Worm (Caenorhabditis elegans) whole organism, young adult: ENCODE measurements around the gene oig-2.

Source experiments
- B0035.1 ChIP-seq: sonication (generic microtip); optimal IDR thresholded peaks from 2 replicates; lab custom pipeline; 2016; ENCODE audit warnings: missing genetic modification characterization, mild to moderate bottlenecking, missing compliant biosample characterization, missing genotype, missing genetic modification reagents
- B0336.3 ChIP-seq: fragments of 200-800 bp; sonication (Bioruptor generic); IDR thresholded peaks from 2 replicates; pipeline ENCODE4 v1.3.6; 2022; ENCODE audit warnings: missing genetic modification characterization, missing compliant biosample characterization
- F49E8.2 ChIP-seq: sonication (generic microtip); optimal IDR thresholded peaks from 3 replicates; lab custom pipeline; 2017; ENCODE audit warnings: missing genetic modification characterization, mild to moderate bottlenecking, missing compliant biosample characterization, antibody characterized with exemption, moderate library complexity; ENCODE audit not compliant: insufficient read depth
- F57C9.4 ChIP-seq: sonication (generic microtip); optimal IDR thresholded peaks from 2 replicates; lab custom pipeline; 2017; ENCODE audit warnings: mild to moderate bottlenecking, missing genetic modification characterization, missing compliant biosample characterization
- Y56A3A.18 ChIP-seq: fragments of 200-800 bp; sonication (Bioruptor generic); IDR thresholded peaks from 2 replicates; pipeline ENCODE4 v1.3.6; 2022; ENCODE audit warnings: missing genetic modification reagents, missing genetic modification characterization, missing compliant biosample characterization
- cebp-1 ChIP-seq, 2 experiments: fragments of 200-800 bp in 1 of 2; sonication (Bioruptor generic) in 1 of 2; sonication (generic microtip) in 1 of 2; IDR thresholded peaks in 1 of 2; optimal IDR thresholded peaks in 1 of 2; 2 replicates each; pipeline versions ENCODE4 v1.3.6 to Lab custom; 2017 to 2022; ENCODE audit warnings: missing compliant biosample characterization in 2 of 2, missing genetic modification characterization in 2 of 2, mild to moderate bottlenecking in 1 of 2, missing genetic modification reagents in 1 of 2, moderate library complexity in 1 of 2
- cebp-2 ChIP-seq: fragments of 200-800 bp; sonication (Bioruptor generic); IDR thresholded peaks from 2 replicates; pipeline ENCODE4 v1.3.6; 2022; ENCODE audit warnings: missing genetic modification characterization, missing compliant biosample characterization
- dpff-1 ChIP-seq: sonication (generic microtip); optimal IDR thresholded peaks from 2 replicates; lab custom pipeline; 2017; ENCODE audit warnings: mild to moderate bottlenecking, missing genetic modification characterization, missing compliant biosample characterization
- gei-17 ChIP-seq: fragments of 200-800 bp; sonication (Bioruptor generic); optimal IDR thresholded peaks from 2 replicates; lab custom pipeline; 2018; ENCODE audit warnings: mild to moderate bottlenecking, missing genetic modification characterization, missing compliant biosample characterization
- nhr-90 ChIP-seq: sonication (generic microtip); optimal IDR thresholded peaks from 2 replicates; lab custom pipeline; 2016; ENCODE audit warnings: missing genotype, mild to moderate bottlenecking, missing genetic modification characterization, missing compliant biosample characterization
- pbrm-1 ChIP-seq: fragments of 200-800 bp; sonication (Bioruptor generic); IDR thresholded peaks from 2 replicates; pipeline ENCODE4 v1.3.6; 2022; ENCODE audit warnings: missing genetic modification reagents, missing genetic modification characterization, missing compliant biosample characterization
- pha-4 ChIP-seq: fragments of 150-350 bp; sonication (generic microtip); optimal IDR thresholded peaks from 2 replicates; lab custom pipeline; 2014; ENCODE audit warnings: missing biosample characterization, missing genetic modification reagents, missing genetic modification characterization
- unc-62 ChIP-seq: fragments of 150-350 bp; optimal IDR thresholded peaks from 2 replicates; lab custom pipeline; 2014; ENCODE audit warnings: missing biosample characterization, missing genetic modification reagents, missing genetic modification characterization

ce11 chrII:12990964-12991593, 16.9 kb downstream of the oig-2 start:
- TF ChIP-seq F57C9.4 (tag; lab: Kevin White, UChicago) (no peak), dpff-1 (tag; lab: Kevin White, UChicago) (no peak), B0336.3 (GFP tag; lab: Robert Waterston, UW) (no peak), cebp-2 (no peak), unc-62 (GFP tag; lab: Kevin White, UChicago) (no peak), nhr-90 (no peak), Y56A3A.18 (GFP tag; lab: Robert Waterston, UW) (no peak), F49E8.2 (tag; lab: Kevin White, UChicago) (no peak), pha-4 (tag; lab: Kevin White, UChicago) (no peak), gei-17 (no peak), B0035.1 (tag; lab: Kevin White, UChicago) (no peak), cebp-1 (GFP tag; IDR thresholded peaks at IDR 0.05; lab: Robert Waterston, UW) (no peak), cebp-1 (tag; optimal IDR thresholded peaks at IDR 0.05; lab: Kevin White, UChicago) (no peak), pbrm-1 (GFP tag; lab: Robert Waterston, UW) (no peak)
